Worm (Caenorhabditis elegans) whole organism, L3 larva: ENCODE measurements around the gene epic-2.

Experiments
- R02D3.7 ChIP-seq: fragments of 150-350 bp; optimal IDR thresholded peaks from 2 replicates; lab custom pipeline; 2014; ENCODE audit warnings: missing biosample characterization, missing genetic modification characterization
- ZK546.5 ChIP-seq: sonication (generic microtip); optimal IDR thresholded peaks from 2 replicates; lab custom pipeline; 2017; ENCODE audit warnings: missing biosample characterization, missing genetic modification characterization
- aly-2 ChIP-seq: fragments of 150-350 bp; optimal IDR thresholded peaks from 2 replicates; lab custom pipeline; 2014; ENCODE audit warnings: missing biosample characterization, missing genetic modification characterization
- ceh-16 ChIP-seq: sonication (generic microtip); optimal IDR thresholded peaks from 2 replicates; lab custom pipeline; 2017; ENCODE audit warnings: missing biosample characterization, missing genetic modification characterization
- ceh-28 ChIP-seq: fragments of 150-350 bp; optimal IDR thresholded peaks from 2 replicates; lab custom pipeline; 2014; ENCODE audit warnings: missing biosample characterization, missing genetic modification reagents, missing genetic modification characterization
- ceh-82 ChIP-seq: fragments of 150-350 bp; optimal IDR thresholded peaks from 2 replicates; lab custom pipeline; 2014; ENCODE audit warnings: missing biosample characterization, missing genetic modification characterization
- ceh-9 ChIP-seq: sonication (generic microtip); optimal IDR thresholded peaks from 2 replicates; lab custom pipeline; 2018; ENCODE audit warnings: missing biosample characterization, missing genetic modification characterization
- daf-12 ChIP-seq: fragments of 150-350 bp; optimal IDR thresholded peaks from 2 replicates; lab custom pipeline; 2014; ENCODE audit warnings: missing biosample characterization, missing genetic modification reagents, missing genetic modification characterization
- egl-5 ChIP-seq: fragments of 150-350 bp; optimal IDR thresholded peaks from 2 replicates; lab custom pipeline; 2017; ENCODE audit warnings: missing biosample characterization, missing genetic modification reagents, missing genetic modification characterization, inconsistent platforms
- elt-2 ChIP-seq: sonication (generic microtip); optimal IDR thresholded peaks from 2 replicates; lab custom pipeline; 2016; ENCODE audit warnings: missing genetic modification reagents, mild to moderate bottlenecking, missing genetic modification characterization, missing compliant biosample characterization
- eor-1 ChIP-seq, 2 experiments: fragments of 150-350 bp; optimal IDR thresholded peaks; 2 replicates each; lab custom pipeline; 2014 to 2018; ENCODE audit warnings: missing biosample characterization in 2 of 2, missing genetic modification characterization in 2 of 2
- fkh-10 ChIP-seq: sonication (generic microtip); optimal IDR thresholded peaks from 2 replicates; lab custom pipeline; 2017; ENCODE audit warnings: missing biosample characterization, missing genetic modification reagents, missing genetic modification characterization
- fos-1 ChIP-seq: fragments of 150-350 bp; optimal IDR thresholded peaks from 2 replicates; lab custom pipeline; 2014; ENCODE audit warnings: missing biosample characterization, missing genetic modification characterization
- hmg-11 ChIP-seq: sonication (generic microtip); optimal IDR thresholded peaks from 2 replicates; lab custom pipeline; 2016; ENCODE audit warnings: missing genetic modification characterization, missing compliant biosample characterization
- lin-15B ChIP-seq: fragments of 150-350 bp; optimal IDR thresholded peaks from 2 replicates; lab custom pipeline; 2014; ENCODE audit warnings: missing biosample characterization, missing genetic modification characterization
- lin-39 ChIP-seq: fragments of 150-350 bp; optimal IDR thresholded peaks from 2 replicates; lab custom pipeline; 2018; ENCODE audit warnings: missing biosample characterization, missing genetic modification reagents, missing genetic modification characterization
- lsy-12 ChIP-seq: sonication (generic microtip); optimal IDR thresholded peaks from 2 replicates; lab custom pipeline; 2016; ENCODE audit warnings: mild to moderate bottlenecking, missing genetic modification characterization, missing compliant biosample characterization
- mdl-1 ChIP-seq: fragments of 150-350 bp; optimal IDR thresholded peaks from 2 replicates; lab custom pipeline; 2014; ENCODE audit warnings: missing biosample characterization, missing genetic modification characterization
- nfya-1 ChIP-seq: sonication (generic microtip); optimal IDR thresholded peaks from 2 replicates; lab custom pipeline; 2017; ENCODE audit warnings: missing genetic modification characterization, mild to moderate bottlenecking, missing compliant biosample characterization, antibody characterized with exemption, moderate library complexity; ENCODE audit not compliant: insufficient read depth
- nhr-11 ChIP-seq: fragments of 150-350 bp; optimal IDR thresholded peaks from 2 replicates; lab custom pipeline; 2014; ENCODE audit warnings: missing biosample characterization, missing genetic modification characterization
- nhr-25 ChIP-seq: sonication (generic microtip); optimal IDR thresholded peaks from 2 replicates; lab custom pipeline; 2017; ENCODE audit warnings: missing biosample characterization, missing genetic modification characterization
- nhr-43 ChIP-seq: sonication (generic microtip); optimal IDR thresholded peaks from 2 replicates; lab custom pipeline; 2016; ENCODE audit warnings: mild to moderate bottlenecking, missing genetic modification characterization, missing compliant biosample characterization; ENCODE audit not compliant: poor library complexity, severe bottlenecking
- nhr-76 ChIP-seq: fragments of 150-350 bp; sonication (generic microtip); optimal IDR thresholded peaks from 5 replicates; lab custom pipeline; 2014; ENCODE audit warnings: missing biosample characterization, missing genetic modification characterization
- nhr-77 ChIP-seq: fragments of 150-350 bp; optimal IDR thresholded peaks from 2 replicates; lab custom pipeline; 2014; ENCODE audit warnings: missing biosample characterization, missing genetic modification characterization
- pha-4 ChIP-seq: fragments of 150-350 bp; optimal IDR thresholded peaks from 2 replicates; lab custom pipeline; 2014; ENCODE audit warnings: missing biosample characterization, missing genetic modification reagents, missing genetic modification characterization
- pqm-1 ChIP-seq: fragments of 150-350 bp; optimal IDR thresholded peaks from 2 replicates; lab custom pipeline; 2017; ENCODE audit warnings: missing biosample characterization, missing genetic modification characterization, inconsistent platforms
- sea-2 ChIP-seq: fragments of 150-350 bp; sonication (generic microtip); optimal IDR thresholded peaks from 4 replicates; lab custom pipeline; 2014; ENCODE audit warnings: missing biosample characterization, missing genetic modification reagents, missing genetic modification characterization
- skn-1 ChIP-seq: fragments of 150-350 bp; optimal IDR thresholded peaks from 2 replicates; lab custom pipeline; 2014; ENCODE audit warnings: missing biosample characterization, missing genetic modification characterization
- snpc-4 ChIP-seq: fragments of 150-350 bp; optimal IDR thresholded peaks from 2 replicates; lab custom pipeline; 2014; ENCODE audit warnings: missing biosample characterization, missing genetic modification characterization
- tbx-2 ChIP-seq: sonication (generic microtip); optimal IDR thresholded peaks from 2 replicates; lab custom pipeline; 2016; ENCODE audit warnings: mild to moderate bottlenecking, missing genetic modification characterization, missing compliant biosample characterization
- unc-39 ChIP-seq: sonication (generic microtip); optimal IDR thresholded peaks from 4 replicates; lab custom pipeline; 2017; ENCODE audit warnings: missing biosample characterization, missing genetic modification characterization
- unc-62 ChIP-seq: fragments of 150-350 bp; sonication (generic microtip); optimal IDR thresholded peaks from 4 replicates; lab custom pipeline; 2014; ENCODE audit warnings: missing biosample characterization, missing genetic modification reagents, missing genetic modification characterization
- ztf-11 ChIP-seq: fragments of 150-350 bp; optimal IDR thresholded peaks from 2 replicates; lab custom pipeline; 2014; ENCODE audit warnings: missing biosample characterization, missing genetic modification characterization
- ztf-4 ChIP-seq: fragments of 150-350 bp; optimal IDR thresholded peaks from 2 replicates; lab custom pipeline; 2014; ENCODE audit warnings: missing biosample characterization, missing genetic modification characterization

The epic-2 gene

DNA sequence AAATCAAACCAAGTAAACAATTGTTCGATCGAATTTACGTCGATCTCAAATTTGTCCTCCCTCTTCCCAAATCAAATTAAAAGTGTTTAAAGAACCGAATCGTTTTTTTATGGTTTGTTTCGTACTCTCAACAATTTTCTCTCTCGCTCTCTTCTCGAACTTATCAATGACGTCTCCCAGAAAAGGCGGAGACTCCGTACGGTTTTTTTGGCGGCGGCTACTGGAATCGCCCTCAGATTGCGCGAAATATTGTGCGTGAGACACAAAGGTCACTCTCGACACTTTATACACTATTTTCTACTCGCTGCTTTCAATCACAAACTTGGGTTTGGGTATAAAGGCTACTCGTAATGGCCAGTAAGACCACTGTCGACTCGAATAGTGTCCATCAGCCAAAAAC, at the start of gene epic-2:
Gene epic-2, plus strand, starts transcription at position 317 of the 400 bp plus-strand sequence.
- TF ChIP-seq elt-2 (tag; lab: Kevin White, UChicago) (no peak), mdl-1 (tag; lab: Kevin White, UChicago) (no peak), fos-1 (tag; lab: Kevin White, UChicago) (no peak), ceh-9 (tag; lab: Kevin White, UChicago) (no peak), nhr-25 (tag; lab: Kevin White, UChicago) (no peak), pqm-1 (tag; lab: Kevin White, UChicago) (no peak), lin-39 (tag; lab: Kevin White, UChicago) (no peak), lsy-12 (tag; lab: Kevin White, UChicago) (no peak), nfya-1 (tag; lab: Kevin White, UChicago) (no peak), eor-1 (tag; optimal IDR thresholded peaks at IDR 0.05; lab: Kevin White, UChicago) (no peak), ceh-82 (tag; lab: Kevin White, UChicago) (no peak), ZK546.5 (tag; lab: Kevin White, UChicago) (no peak), ceh-16 (tag; lab: Kevin White, UChicago) (no peak), snpc-4 (no peak), sea-2 (GFP tag; lab: Kevin White, UChicago) (no peak), egl-5 (tag; lab: Kevin White, UChicago) (no peak), unc-62 (GFP tag; lab: Kevin White, UChicago) (no peak)

DNA sequence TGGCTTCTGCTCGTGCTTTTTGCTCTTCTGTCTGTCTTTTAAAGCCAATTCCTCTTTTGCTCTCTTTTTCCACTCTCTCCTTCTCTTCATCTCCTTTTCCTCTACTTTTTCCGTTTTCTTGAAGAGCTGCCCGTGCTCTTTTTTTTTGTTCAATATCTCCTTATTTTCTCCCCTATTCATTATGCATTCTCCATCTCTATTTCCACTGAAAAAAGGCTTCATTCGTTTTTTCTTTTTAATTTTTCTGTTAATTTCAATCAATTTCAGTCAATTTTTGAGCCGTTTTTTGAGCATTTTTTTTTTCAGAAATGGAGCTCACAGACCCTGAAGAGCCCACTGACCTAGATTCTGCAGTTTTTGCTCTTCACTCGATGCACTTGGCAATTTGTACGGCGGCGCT, 48.2 kb upstream of the epic-2 start, which contains the start of gene Y41D4B.1:
Gene Y41D4B.1, plus strand, starts transcription at position 301 of the 400 bp plus-strand sequence.
- TF ChIP-seq fkh-10 (GFP tag; lab: Kevin White, UChicago) (peak; percentile 15), aly-2 (tag; lab: Kevin White, UChicago) (no peak)

DNA sequence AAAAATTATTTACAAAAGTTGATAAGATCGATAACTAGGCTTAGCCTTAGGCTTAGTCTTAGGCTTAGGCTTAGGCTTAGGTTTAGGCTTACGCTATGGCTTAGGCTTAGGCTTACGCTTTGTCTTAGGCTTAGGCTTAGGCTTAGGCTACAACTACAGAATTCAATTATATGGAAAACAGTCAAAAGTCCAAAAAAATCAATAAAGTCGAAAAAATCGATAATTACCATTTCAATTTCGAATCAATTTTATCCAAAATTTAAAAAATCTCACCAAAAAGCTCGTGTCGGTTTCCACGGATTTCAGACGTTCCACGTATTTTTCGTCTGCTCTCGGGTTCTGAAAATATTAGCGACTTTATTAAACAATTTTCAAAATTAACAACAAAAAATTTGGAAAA, 43.7 kb upstream of the epic-2 start:
- TF ChIP-seq ceh-28 = peak; percentile 59
- TF ChIP-seq egl-5 (tag; lab: Kevin White, UChicago) = no peak

DNA sequence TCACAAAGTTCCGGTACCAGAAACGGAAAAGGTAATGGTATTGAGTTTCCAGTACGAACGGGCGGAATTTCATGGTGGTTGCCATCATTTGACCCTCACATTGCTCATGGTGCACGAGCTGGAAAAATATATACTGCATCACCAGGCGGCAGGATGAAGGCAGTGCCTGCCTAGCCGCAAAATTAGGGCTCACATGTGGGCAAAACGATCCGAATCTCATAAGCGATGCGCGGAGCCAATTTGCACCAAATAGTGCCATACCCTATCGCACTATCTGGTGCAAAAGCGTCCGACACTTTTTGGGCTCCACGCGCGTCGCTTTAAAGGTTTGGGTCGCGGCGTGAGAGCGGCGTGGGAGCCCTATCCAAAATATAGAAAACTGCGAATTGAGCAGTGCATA, 41.4 kb upstream of the epic-2 start:
- TF ChIP-seq ceh-82 (tag; lab: Kevin White, UChicago) (no peak), R02D3.7 (tag; lab: Kevin White, UChicago) (no peak), sea-2 (GFP tag; lab: Kevin White, UChicago) (no peak)

DNA sequence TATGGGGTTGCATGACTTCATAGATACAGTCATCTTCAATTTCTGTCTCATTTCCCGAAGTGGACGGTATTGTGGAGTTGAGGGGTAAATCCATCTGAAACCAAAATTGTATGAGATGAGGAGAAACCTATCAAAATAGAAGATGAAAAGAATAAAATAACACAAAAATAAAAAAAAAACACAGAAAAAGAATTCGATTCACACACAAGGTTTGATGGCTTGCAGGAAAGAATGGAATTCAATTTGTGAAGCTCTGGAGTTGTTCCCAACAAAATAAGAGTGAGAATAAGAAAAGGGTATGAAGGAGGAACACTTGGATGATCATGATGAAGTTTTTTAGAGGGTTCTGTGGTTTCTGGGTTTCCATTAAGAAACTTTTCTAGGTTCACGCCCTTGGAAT, 38.5 kb upstream of the epic-2 start, which contains the start of gene Y41D4B.24:
Gene Y41D4B.24, minus strand, starts transcription at position 101 of the 400 bp plus-strand sequence.
- TF ChIP-seq aly-2 (tag; lab: Kevin White, UChicago) (no peak), lin-15B (tag; lab: Kevin White, UChicago) (no peak), ztf-11 (no peak), nhr-77 (no peak), nhr-76 (tag; lab: Kevin White, UChicago) (no peak), pha-4 (tag; lab: Kevin White, UChicago) (no peak), unc-39 (no peak), sea-2 (GFP tag; lab: Kevin White, UChicago) (no peak), ceh-9 (tag; lab: Kevin White, UChicago) (no peak), unc-62 (GFP tag; lab: Kevin White, UChicago) (no peak), hmg-11 (no peak), nhr-43 (tag; lab: Kevin White, UChicago) (no peak), skn-1 (no peak), nhr-11 (tag; lab: Kevin White, UChicago) (no peak), ztf-4 (tag; lab: Kevin White, UChicago) (no peak), daf-12 (tag; lab: Kevin White, UChicago) (no peak), ZK546.5 (tag; lab: Kevin White, UChicago) (no peak), eor-1 (tag; optimal IDR thresholded peaks at IDR 0.05; lab: Kevin White, UChicago) (no peak), tbx-2 (tag; lab: Kevin White, UChicago) (no peak)
- TF ChIP-seq, all 47 proteins: peak for 0
